Worm (Caenorhabditis elegans) whole organism, L2 larva: ENCODE measurements around the gene xtr-1.

ENCODE experiments used
- C34F6.9 ChIP-seq: fragments of 150-350 bp; optimal IDR thresholded peaks from 2 replicates; lab custom pipeline; 2014; ENCODE audit warnings: missing biosample characterization, missing genetic modification characterization
- R02D3.7 ChIP-seq: fragments of 150-350 bp; optimal IDR thresholded peaks from 2 replicates; lab custom pipeline; 2014; ENCODE audit warnings: missing biosample characterization, missing genetic modification characterization
- Y55F3AM.14 ChIP-seq: fragments of 200-800 bp; sonication (Bioruptor generic); optimal IDR thresholded peaks from 2 replicates; lab custom pipeline; 2018; ENCODE audit warnings: mild to moderate bottlenecking, missing genetic modification characterization, missing compliant biosample characterization
- alr-1 ChIP-seq: fragments of 150-350 bp; optimal IDR thresholded peaks from 2 replicates; lab custom pipeline; 2014; ENCODE audit warnings: missing biosample characterization, missing genetic modification characterization
- ama-1 ChIP-seq: fragments of 150-350 bp; optimal IDR thresholded peaks from 2 replicates; lab custom pipeline; 2018; ENCODE audit warnings: inconsistent platforms
- blmp-1 ChIP-seq: sonication (generic microtip); optimal IDR thresholded peaks from 2 replicates; lab custom pipeline; 2017; ENCODE audit warnings: missing genetic modification characterization, mild to moderate bottlenecking, missing compliant biosample characterization, antibody characterized with exemption, moderate library complexity; ENCODE audit not compliant: insufficient read depth
- ceh-16 ChIP-seq: fragments of 150-350 bp; optimal IDR thresholded peaks from 2 replicates; lab custom pipeline; 2014; ENCODE audit warnings: missing biosample characterization, missing genetic modification characterization
- ceh-82 ChIP-seq: fragments of 150-350 bp; optimal IDR thresholded peaks from 2 replicates; lab custom pipeline; 2014; ENCODE audit warnings: missing biosample characterization, missing genetic modification characterization
- crh-2 ChIP-seq: sonication (generic microtip); optimal IDR thresholded peaks from 2 replicates; lab custom pipeline; 2017; ENCODE audit warnings: missing biosample characterization, missing genetic modification characterization
- elt-1 ChIP-seq: fragments of 150-350 bp; optimal IDR thresholded peaks from 2 replicates; lab custom pipeline; 2014; ENCODE audit warnings: missing biosample characterization, missing genetic modification characterization
- elt-3 ChIP-seq: sonication (generic microtip); optimal IDR thresholded peaks from 2 replicates; lab custom pipeline; 2017; ENCODE audit warnings: missing biosample characterization, missing genetic modification characterization
- fos-1 ChIP-seq: fragments of 150-350 bp; optimal IDR thresholded peaks from 2 replicates; lab custom pipeline; 2014; ENCODE audit warnings: missing biosample characterization, missing genetic modification characterization
- gmeb-1 ChIP-seq: fragments of 150-350 bp; optimal IDR thresholded peaks from 2 replicates; lab custom pipeline; 2014; ENCODE audit warnings: missing biosample characterization, missing genetic modification characterization
- lin-11 ChIP-seq: fragments of 150-350 bp; sonication (generic microtip); optimal IDR thresholded peaks from 2 replicates; lab custom pipeline; 2014; ENCODE audit warnings: missing biosample characterization, missing genetic modification characterization, inconsistent platforms, mixed read lengths
- lin-13 ChIP-seq: fragments of 150-350 bp; optimal IDR thresholded peaks from 2 replicates; lab custom pipeline; 2014; ENCODE audit warnings: missing biosample characterization, missing genetic modification reagents, missing genetic modification characterization
- lin-39 ChIP-seq: fragments of 150-350 bp; optimal IDR thresholded peaks from 2 replicates; lab custom pipeline; 2014; ENCODE audit warnings: missing biosample characterization, missing genetic modification reagents, missing genetic modification characterization
- lsy-2 ChIP-seq, 2 experiments: fragments of 150-350 bp in 1 of 2; sonication (generic microtip) in 1 of 2; optimal IDR thresholded peaks; 2 replicates each; lab custom pipeline; 2014 to 2017; ENCODE audit warnings: missing biosample characterization in 2 of 2, missing genetic modification characterization in 2 of 2
- mab-5 ChIP-seq: fragments of 150-350 bp; optimal IDR thresholded peaks from 2 replicates; lab custom pipeline; 2014; ENCODE audit warnings: missing biosample characterization, missing genetic modification characterization
- mbf-1 ChIP-seq: sonication (generic microtip); optimal IDR thresholded peaks from 2 replicates; lab custom pipeline; 2017; ENCODE audit warnings: missing biosample characterization, missing genetic modification characterization
- mdl-1 ChIP-seq, 2 experiments: fragments of 150-350 bp in 1 of 2; sonication (generic microtip) in 1 of 2; optimal IDR thresholded peaks; 2 replicates each; lab custom pipeline; 2017; ENCODE audit warnings: missing biosample characterization in 2 of 2, missing genetic modification characterization in 2 of 2
- nhr-11 ChIP-seq: fragments of 150-350 bp; optimal IDR thresholded peaks from 2 replicates; lab custom pipeline; 2014; ENCODE audit warnings: missing biosample characterization, missing genetic modification characterization
- nhr-12 ChIP-seq: fragments of 150-350 bp; optimal IDR thresholded peaks from 2 replicates; lab custom pipeline; 2014; ENCODE audit warnings: missing biosample characterization, missing genetic modification characterization
- nhr-129 ChIP-seq: fragments of 150-350 bp; optimal IDR thresholded peaks from 2 replicates; lab custom pipeline; 2014; ENCODE audit warnings: missing biosample characterization, missing genetic modification characterization
- nhr-21 ChIP-seq: fragments of 150-350 bp; optimal IDR thresholded peaks from 2 replicates; lab custom pipeline; 2014; ENCODE audit warnings: missing biosample characterization, missing genetic modification characterization
- nhr-23 ChIP-seq: fragments of 150-350 bp; optimal IDR thresholded peaks from 2 replicates; lab custom pipeline; 2014; ENCODE audit warnings: missing biosample characterization, missing genetic modification reagents, missing genetic modification characterization
- nhr-25 ChIP-seq: fragments of 150-350 bp; sonication (generic microtip); optimal IDR thresholded peaks from 3 replicates; lab custom pipeline; 2014; ENCODE audit warnings: missing biosample characterization, missing genetic modification characterization
- peb-1 ChIP-seq: fragments of 150-350 bp; optimal IDR thresholded peaks from 2 replicates; lab custom pipeline; 2014; ENCODE audit warnings: missing biosample characterization, missing genetic modification characterization
- sem-4 ChIP-seq: fragments of 150-350 bp; optimal IDR thresholded peaks from 2 replicates; lab custom pipeline; 2014; ENCODE audit warnings: missing biosample characterization, missing genetic modification reagents, missing genetic modification characterization
- sma-3 ChIP-seq: sonication (generic microtip); optimal IDR thresholded peaks from 2 replicates; lab custom pipeline; 2016; ENCODE audit warnings: missing genetic modification reagents, missing genetic modification characterization, missing compliant biosample characterization
- snpc-4 ChIP-seq: fragments of 150-350 bp; optimal IDR thresholded peaks from 2 replicates; lab custom pipeline; 2014; ENCODE audit warnings: missing biosample characterization, missing genetic modification characterization
- unc-39 ChIP-seq: fragments of 150-350 bp; optimal IDR thresholded peaks from 2 replicates; lab custom pipeline; 2014; ENCODE audit warnings: missing biosample characterization, missing genetic modification characterization
- unc-55 ChIP-seq: fragments of 150-350 bp; sonication (generic microtip); optimal IDR thresholded peaks from 3 replicates; lab custom pipeline; 2014; ENCODE audit warnings: missing biosample characterization, missing genetic modification reagents, missing genetic modification characterization
- unc-62 ChIP-seq: fragments of 150-350 bp; optimal IDR thresholded peaks from 2 replicates; lab custom pipeline; 2014; ENCODE audit warnings: missing biosample characterization, missing genetic modification reagents, missing genetic modification characterization
- zag-1 ChIP-seq: fragments of 150-350 bp; optimal IDR thresholded peaks from 2 replicates; lab custom pipeline; 2014; ENCODE audit warnings: missing biosample characterization, missing genetic modification characterization
- ztf-11 ChIP-seq: sonication (generic microtip); optimal IDR thresholded peaks from 2 replicates; lab custom pipeline; 2017; ENCODE audit warnings: missing biosample characterization, missing genetic modification characterization

Gene xtr-1

ce11 chrX:11878109-11878508, 25.5 kb downstream of the xtr-1 start, which contains the start of gene Y62H9A.2:
TSS of gene Y62H9A.2 (minus strand) at chrX:11878209.
- TF ChIP-seq mdl-1 (tag; optimal IDR thresholded peaks at IDR 0.05; lab: Kevin White, UChicago) (no peak), crh-2 (tag; lab: Kevin White, UChicago) (no peak), nhr-25 (tag; lab: Kevin White, UChicago) (no peak), Y55F3AM.14 (GFP tag; lab: Kevin White, UChicago) (no peak), C34F6.9 (tag; lab: Kevin White, UChicago) (no peak), sma-3 (GFP tag; lab: Kevin White, UChicago) (no peak), lsy-2 (tag; optimal IDR thresholded peaks at IDR 0.05; lab: Kevin White, UChicago) (no peak), nhr-12 (tag; lab: Kevin White, UChicago) (no peak), peb-1 (tag; lab: Kevin White, UChicago) (no peak), lin-11 (no peak), blmp-1 (tag; lab: Kevin White, UChicago) (no peak), ceh-82 (no peak), unc-62 (GFP tag; lab: Kevin White, UChicago) (no peak), unc-55 (GFP tag; lab: Kevin White, UChicago) (no peak)

DNA sequence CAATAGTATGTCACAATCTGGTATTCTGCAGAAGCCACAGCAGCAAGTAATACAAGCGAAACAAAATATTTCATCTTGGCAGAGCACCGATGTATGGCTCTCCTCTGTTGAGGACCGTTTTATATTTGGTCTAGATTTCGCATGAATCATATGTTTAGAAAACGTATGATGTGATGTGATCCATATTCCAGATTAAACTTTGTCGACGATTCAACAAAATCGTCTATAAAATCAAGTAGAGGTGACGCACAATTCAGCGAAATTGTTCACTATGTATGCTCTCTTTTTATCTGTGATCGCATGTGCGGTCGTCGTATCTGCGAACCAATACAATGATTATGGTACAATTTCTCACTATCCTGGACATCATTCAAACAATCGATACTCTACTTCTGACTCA, 27.3 kb downstream of the xtr-1 start, which contains the start of the genes Y62H9A.3 and Y62H9A.4:
Gene Y62H9A.3, minus strand, starts transcription at position 101 of the 400 bp plus-strand sequence.
Gene Y62H9A.4, plus strand, starts transcription at position 256 of the 400 bp plus-strand sequence.
- TF ChIP-seq ceh-16 (tag; lab: Kevin White, UChicago) (no peak), sem-4 (tag; lab: Kevin White, UChicago) (no peak), lin-39 (tag; lab: Kevin White, UChicago) (no peak), zag-1 (tag; lab: Kevin White, UChicago) (no peak), unc-62 (GFP tag; lab: Kevin White, UChicago) (no peak), nhr-21 (tag; lab: Kevin White, UChicago) (no peak), fos-1 (no peak), gmeb-1 (tag; lab: Kevin White, UChicago) (no peak), ztf-11 (tag; lab: Kevin White, UChicago) (no peak)

ce11 chrX:11882800-11883199, 30.2 kb downstream of the xtr-1 start, which contains the start of the genes Y62H9A.5 and ule-5:
TSS of gene Y62H9A.5 (minus strand) at chrX:11882900.
TSS of gene ule-5 (plus strand) at chrX:11883127.
- TF ChIP-seq crh-2 (tag; lab: Kevin White, UChicago) (no peak), unc-62 (GFP tag; lab: Kevin White, UChicago) (no peak), snpc-4 (tag; lab: Kevin White, UChicago) (no peak), mbf-1 (tag; lab: Kevin White, UChicago) (no peak), lin-39 (tag; lab: Kevin White, UChicago) (no peak), sem-4 (tag; lab: Kevin White, UChicago) (no peak), mdl-1 (tag; optimal IDR thresholded peaks at IDR 0.05; lab: Kevin White, UChicago) (no peak), ztf-11 (tag; lab: Kevin White, UChicago) (no peak), lin-13 (GFP tag; lab: Kevin White, UChicago) (no peak)

- TF ChIP-seq nhr-11: no peak
- TF ChIP-seq nhr-129 (tag; lab: Kevin White, UChicago): no peak
These were observed 33.0 kb downstream of the xtr-1 start, which contains the start of gene Y62H9A.7 for ce11 chrX:11885577-11885976. TSS of gene Y62H9A.7 (minus strand) at chrX:11885677.

DNA sequence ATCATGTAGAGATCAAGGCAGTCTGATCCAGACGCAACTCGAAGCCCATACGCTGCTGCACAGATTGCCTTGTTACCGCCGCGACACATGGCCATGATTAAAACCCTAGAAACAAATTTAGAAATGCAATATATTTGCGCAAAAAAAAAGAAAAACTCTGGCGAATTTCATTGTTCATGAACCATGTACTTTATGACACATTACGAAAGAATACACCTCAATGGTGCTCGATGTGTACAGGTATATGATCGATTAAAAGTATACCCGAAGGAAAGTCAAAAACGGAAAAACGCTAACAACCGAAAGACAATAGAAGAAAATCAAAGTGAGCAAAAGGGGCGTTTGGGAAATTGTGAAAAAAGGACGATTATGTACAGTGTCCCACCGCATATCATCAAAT, 39.7 kb downstream of the xtr-1 start, which contains the start of gene Y62H9A.8:
Gene Y62H9A.8, minus strand, starts transcription at position 101 of the 400 bp plus-strand sequence.
- TF ChIP-seq crh-2 (tag; lab: Kevin White, UChicago): no peak
- TF ChIP-seq ceh-16 (tag; lab: Kevin White, UChicago): no peak
- TF ChIP-seq sem-4 (tag; lab: Kevin White, UChicago): no peak
- no peak for TF ChIP-seq snpc-4 (tag; lab: Kevin White, UChicago)
- TF ChIP-seq ama-1 (lab: Kevin White, UChicago): no peak
- TF ChIP-seq nhr-129 (tag; lab: Kevin White, UChicago): no peak
- no peak for TF ChIP-seq R02D3.7 (tag; lab: Kevin White, UChicago)
- no peak for TF ChIP-seq mab-5
- no peak for TF ChIP-seq unc-39 (tag; lab: Kevin White, UChicago)
- no peak for TF ChIP-seq elt-3
- TF ChIP-seq nhr-23 (tag; lab: Kevin White, UChicago): no peak
- TF ChIP-seq unc-55 (GFP tag; lab: Kevin White, UChicago): no peak
- no peak for TF ChIP-seq alr-1
- TF ChIP-seq elt-1: no peak
- TF ChIP-seq ztf-11 (tag; lab: Kevin White, UChicago): no peak
- no peak for TF ChIP-seq C34F6.9 (tag; lab: Kevin White, UChicago)
